Fruit fly (Drosophila melanogaster): ENCODE measurements around the gene zetaCOP.
A peak's percentile ranks its signal among the peaks of the same experiment; 100 is the strongest.

Gene zetaCOP

dm6 chr3L:16673367-16674014, at the start of gene zetaCOP, which contains the start of gene CG13032:
Gene zetaCOP (minus strand): TSS chr3L:16673555.
Gene CG13032 (plus strand): TSS chr3L:16673964.
- TF ChIP-seq CG32264 (GFP tag; optimal IDR thresholded peaks at IDR 0.05) (no peak), pan (optimal IDR thresholded peaks at IDR 0.05) (no peak), Hr78 (GFP tag; optimal IDR thresholded peaks at IDR 0.05) (no peak), foxo (GFP tag; optimal IDR thresholded peaks at IDR 0.05) (no peak), Rel (GFP tag; optimal IDR thresholded peaks at IDR 0.05) (no peak), Rel (tag; optimal IDR thresholded peaks at IDR 0.05) (no peak), Dif (GFP tag; optimal IDR thresholded peaks at IDR 0.05; ENCODE audit: partially characterized antibody) (no peak), Vsx2 (GFP tag; optimal IDR thresholded peaks at IDR 0.05; ENCODE audit: partially characterized antibody) (no peak), CG9705 (GFP tag; optimal IDR thresholded peaks at IDR 0.05) (no peak), br (GFP tag; optimal IDR thresholded peaks at IDR 0.05) (no peak), ey (GFP tag; optimal IDR thresholded peaks at IDR 0.05) (no peak), Mio (GFP tag; optimal IDR thresholded peaks at IDR 0.05) (no peak), Myc (optimal IDR thresholded peaks at IDR 0.05) (peak; percentile 51), lola (GFP tag; optimal IDR thresholded peaks at IDR 0.05) (no peak), Hnf4 (GFP tag; optimal IDR thresholded peaks at IDR 0.05) (no peak), tai (GFP tag; optimal IDR thresholded peaks at IDR 0.05) (no peak), Dfd (GFP tag; optimal IDR thresholded peaks at IDR 0.05) (no peak), Jra (GFP tag; optimal IDR thresholded peaks at IDR 0.05) (no peak), GATAd (GFP tag; optimal IDR thresholded peaks at IDR 0.05) (no peak), N (GFP tag; optimal IDR thresholded peaks at IDR 0.05) (no peak), rgr (GFP tag; optimal IDR thresholded peaks at IDR 0.05) (peak; percentile 34), Hr83 (GFP tag; optimal IDR thresholded peaks at IDR 0.05; ENCODE audit: poor library complexity, severe bottlenecking) (no peak), sage (GFP tag; optimal IDR thresholded peaks at IDR 0.05) (peak; percentile 10)

- TF ChIP-seq dl (GFP tag; optimal IDR thresholded peaks at IDR 0.05; ENCODE audit: insufficient read depth in 1 of 2, partially characterized antibody in 2 of 2) (no peak), sage (GFP tag; optimal IDR thresholded peaks at IDR 0.05) (no peak), Hr78 (GFP tag; optimal IDR thresholded peaks at IDR 0.05) (no peak), Vsx2 (GFP tag; optimal IDR thresholded peaks at IDR 0.05; ENCODE audit: partially characterized antibody) (no peak), fru (GFP tag; optimal IDR thresholded peaks at IDR 0.05) (no peak), OdsH (GFP tag; optimal IDR thresholded peaks at IDR 0.05) (no peak), sv (GFP tag; optimal IDR thresholded peaks at IDR 0.05) (no peak), pan (optimal IDR thresholded peaks at IDR 0.05) (no peak), tai (GFP tag; optimal IDR thresholded peaks at IDR 0.05) (no peak), Dfd (GFP tag; optimal IDR thresholded peaks at IDR 0.05) (no peak), Myc (optimal IDR thresholded peaks at IDR 0.05) (no peak), Mio (GFP tag; optimal IDR thresholded peaks at IDR 0.05) (no peak), rgr (GFP tag; optimal IDR thresholded peaks at IDR 0.05) (no peak), br (GFP tag; optimal IDR thresholded peaks at IDR 0.05) (no peak), Hnf4 (GFP tag; optimal IDR thresholded peaks at IDR 0.05) (no peak), woc (GFP tag; optimal IDR thresholded peaks at IDR 0.05) (no peak), foxo (GFP tag; optimal IDR thresholded peaks at IDR 0.05) (no peak), lola (GFP tag; optimal IDR thresholded peaks at IDR 0.05) (no peak), CrebA (GFP tag; optimal IDR thresholded peaks at IDR 0.05; ENCODE audit: borderline replicate concordance) (no peak)
Measured at dm6 chr3L:16714193-16714538, 40.8 kb upstream of the zetaCOP start.

dm6 chr3L:16713446-16714192, 40.3 kb upstream of the zetaCOP start:
- TF ChIP-seq N (GFP tag; optimal IDR thresholded peaks at IDR 0.05) = no peak
- TF ChIP-seq psq (GFP tag; optimal IDR thresholded peaks at IDR 0.05) = no peak
- no peak for TF ChIP-seq rgr (GFP tag; optimal IDR thresholded peaks at IDR 0.05)
- no peak for TF ChIP-seq GATAd (GFP tag; optimal IDR thresholded peaks at IDR 0.05)

- TF ChIP-seq fru (GFP tag; optimal IDR thresholded peaks at IDR 0.05) = no peak
- TF ChIP-seq dl (GFP tag; optimal IDR thresholded peaks at IDR 0.05; ENCODE audit: insufficient read depth in 1 of 2, partially characterized antibody in 2 of 2) = no peak
- no peak for TF ChIP-seq CrebA (GFP tag; optimal IDR thresholded peaks at IDR 0.05; ENCODE audit: borderline replicate concordance)
- no peak for TF ChIP-seq pan (optimal IDR thresholded peaks at IDR 0.05)
Measured at dm6 chr3L:16712371-16712770, 39.0 kb upstream of the zetaCOP start.
